Fruit fly (Drosophila melanogaster) whole organism, embryonic: Measurements from ENCODE around the gene GABPI.

ENCODE experiments used
- Awh ChIP-seq: fragments of 200-800 bp; sonication (Bioruptor generic); IDR thresholded peaks from 2 replicates; pipeline ENCODE4, ENCODE4 v1.3.6; 2022; ENCODE audit warnings: missing biosample characterization, missing genetic modification characterization
- B-H1 ChIP-seq: fragments of 200-800 bp; sonication (Bioruptor generic); IDR thresholded peaks from 3 replicates; pipeline ENCODE4 v1.3.6; 2022; ENCODE audit warnings: missing biosample characterization, missing genetic modification characterization
- CG11398 ChIP-seq: fragments of 200-800 bp; sonication (Bioruptor generic); optimal IDR thresholded peaks from 2 replicates; lab custom pipeline; 2016; ENCODE audit warnings: missing biosample characterization, missing genetic modification characterization
- CG11456 ChIP-seq: fragments of 200-800 bp; sonication (Bioruptor generic); IDR thresholded peaks from 3 replicates; pipeline ENCODE4 v1.3.6; 2022; ENCODE audit warnings: missing biosample characterization, missing genetic modification characterization
- CG11504 ChIP-seq: fragments of 200-800 bp; sonication (Bioruptor generic); optimal IDR thresholded peaks from 3 replicates; lab custom pipeline; 2019; ENCODE audit warnings: missing biosample characterization, mild to moderate bottlenecking, missing genetic modification characterization, moderate library complexity
- CG11560 ChIP-seq: fragments of 200-800 bp; sonication (Bioruptor generic); IDR thresholded peaks from 3 replicates; pipeline ENCODE4 v1.3.6; 2022; ENCODE audit warnings: missing biosample characterization, missing genetic modification characterization
- CG12219 ChIP-seq: fragments of 200-800 bp; sonication (Bioruptor generic); optimal IDR thresholded peaks from 3 replicates; lab custom pipeline; 2018; ENCODE audit warnings: missing biosample characterization, mild to moderate bottlenecking, missing genetic modification characterization
- CG1233 ChIP-seq: fragments of 200-800 bp; sonication (Bioruptor generic); optimal IDR thresholded peaks from 4 replicates; lab custom pipeline; 2018; ENCODE audit warnings: missing biosample characterization, mild to moderate bottlenecking, missing genetic modification characterization
- CG12659 ChIP-seq: fragments of 200-800 bp; sonication (Bioruptor generic); optimal IDR thresholded peaks from 3 replicates; lab custom pipeline; 2017; ENCODE audit warnings: mild to moderate bottlenecking, missing biosample characterization, missing genetic modification reagents, missing genetic modification characterization
- CG15514 ChIP-seq: fragments of 200-800 bp; sonication (Bioruptor generic); optimal IDR thresholded peaks from 3 replicates; lab custom pipeline; 2017; ENCODE audit warnings: missing biosample characterization, missing genetic modification characterization, mild to moderate bottlenecking, moderate library complexity, missing genetic modification reagents
- CG17186 ChIP-seq: fragments of 200-800 bp; sonication (Bioruptor generic); optimal IDR thresholded peaks from 3 replicates; lab custom pipeline; 2017; ENCODE audit warnings: missing biosample characterization, missing genetic modification reagents, missing genetic modification characterization
- CG2120 ChIP-seq: fragments of 200-800 bp; sonication (Bioruptor generic); optimal IDR thresholded peaks from 3 replicates; lab custom pipeline; 2016; ENCODE audit warnings: missing biosample characterization, missing genetic modification characterization
- CG2678 ChIP-seq: fragments of 200-800 bp; sonication (Bioruptor generic); optimal IDR thresholded peaks from 3 replicates; lab custom pipeline; 2019; ENCODE audit warnings: missing biosample characterization, mild to moderate bottlenecking, missing genetic modification characterization, moderate library complexity
- CG2875 ChIP-seq: fragments of 200-800 bp; sonication (Bioruptor generic); optimal IDR thresholded peaks from 2 replicates; lab custom pipeline; 2017; ENCODE audit warnings: missing biosample characterization, mild to moderate bottlenecking, missing genetic modification characterization, missing genetic modification reagents
- CG30403 ChIP-seq: fragments of 200-800 bp; sonication (Bioruptor generic); optimal IDR thresholded peaks from 3 replicates; lab custom pipeline; 2016; ENCODE audit warnings: missing biosample characterization, missing genetic modification characterization
- CG31365 ChIP-seq: fragments of 200-800 bp; sonication (Bioruptor generic); optimal IDR thresholded peaks from 2 replicates; lab custom pipeline; 2018; ENCODE audit warnings: missing biosample characterization, mild to moderate bottlenecking, missing genetic modification characterization
- CG3281 ChIP-seq: fragments of 200-800 bp; sonication (Bioruptor generic); optimal IDR thresholded peaks from 3 replicates; lab custom pipeline; 2017; ENCODE audit warnings: missing biosample characterization, mild to moderate bottlenecking, missing genetic modification characterization
- CG3407 ChIP-seq: fragments of 200-800 bp; sonication (Bioruptor generic); optimal IDR thresholded peaks from 2 replicates; lab custom pipeline; 2018; ENCODE audit warnings: missing biosample characterization, mild to moderate bottlenecking, missing genetic modification characterization
- CG34376 ChIP-seq: fragments of 200-800 bp; sonication (Bioruptor generic); optimal IDR thresholded peaks from 2 replicates; lab custom pipeline; 2018; ENCODE audit warnings: missing biosample characterization, mild to moderate bottlenecking, missing genetic modification characterization
- CG4424 ChIP-seq: fragments of 200-800 bp; sonication (Bioruptor generic); optimal IDR thresholded peaks from 3 replicates; lab custom pipeline; 2016; ENCODE audit warnings: missing biosample characterization, missing genetic modification characterization
- CG6683 ChIP-seq: fragments of 200-800 bp; sonication (Bioruptor generic); optimal IDR thresholded peaks from 2 replicates; lab custom pipeline; 2017; ENCODE audit warnings: missing biosample characterization, mild to moderate bottlenecking, missing genetic modification characterization, missing genetic modification reagents
- CG6689 ChIP-seq: fragments of 200-800 bp; sonication (Bioruptor generic); IDR thresholded peaks from 2 replicates; pipeline ENCODE4 v1.3.6; 2022; ENCODE audit warnings: missing biosample characterization, missing genetic modification characterization
- CG6854 ChIP-seq: fragments of 200-800 bp; sonication (Bioruptor generic); optimal IDR thresholded peaks from 3 replicates; lab custom pipeline; 2017; ENCODE audit warnings: missing biosample characterization, mild to moderate bottlenecking, missing genetic modification characterization
- CG7839 ChIP-seq: fragments of 200-800 bp; sonication (Bioruptor generic); optimal IDR thresholded peaks from 3 replicates; lab custom pipeline; 2018; ENCODE audit warnings: missing biosample characterization, mild to moderate bottlenecking, missing genetic modification characterization, moderate library complexity
- Dfd ChIP-seq, 2 experiments: fragments of >200 bp; optimal IDR thresholded peaks; 2 replicates each; lab custom pipeline; 2017; ENCODE audit warnings: missing biosample characterization in 2 of 2, missing genetic modification characterization in 2 of 2
- Dip2 ChIP-seq: fragments of 200-800 bp; sonication (Bioruptor generic); IDR thresholded peaks from 2 replicates; pipeline ENCODE4 v1.3.6; 2022; ENCODE audit warnings: missing biosample characterization, missing genetic modification characterization
- Fer1 ChIP-seq: fragments of 200-800 bp; sonication (Bioruptor generic); optimal IDR thresholded peaks from 2 replicates; lab custom pipeline; 2017; ENCODE audit warnings: missing biosample characterization, mild to moderate bottlenecking, missing genetic modification characterization
- Hr39 ChIP-seq: fragments of >200 bp; optimal IDR thresholded peaks from 2 replicates; lab custom pipeline; 2017
- Lpt ChIP-seq: fragments of >200 bp; optimal IDR thresholded peaks from 2 replicates; lab custom pipeline; 2018; ENCODE audit warnings: missing biosample characterization, missing genetic modification characterization
- Optix ChIP-seq: fragments of 200-800 bp; sonication (Bioruptor generic); IDR thresholded peaks from 3 replicates; pipeline ENCODE4 v1.3.6; 2022; ENCODE audit warnings: missing biosample characterization, missing genetic modification characterization
- Ptx1 ChIP-seq: fragments of 200-800 bp; sonication (Bioruptor generic); IDR thresholded peaks from 2 replicates; pipeline ENCODE4 v1.3.6; 2022; ENCODE audit warnings: missing biosample characterization, missing genetic modification characterization
- Scr ChIP-seq: fragments of 200-800 bp; sonication (Bioruptor generic); IDR thresholded peaks from 2 replicates; pipeline ENCODE4 v1.3.6; 2022; ENCODE audit warnings: missing biosample characterization, missing genetic modification characterization; ENCODE audit not compliant: partially characterized antibody
- Trl ChIP-seq, 3 experiments: fragments of >200 bp in 2 of 3; fragments of 200-800 bp in 1 of 3; sonication (Bioruptor generic) in 1 of 3; optimal IDR thresholded peaks; 2 replicates in 1 of 3; 3 replicates in 2 of 3; lab custom pipeline; 2016 to 2017; ENCODE audit warnings: missing biosample characterization in 1 of 3, missing genetic modification characterization in 1 of 3
- ase ChIP-seq: fragments of 200-800 bp; sonication (Bioruptor generic); IDR thresholded peaks from 3 replicates; pipeline ENCODE4 v1.3.6; 2022; ENCODE audit warnings: missing biosample characterization, missing genetic modification characterization
- bab2 ChIP-seq: fragments of 200-800 bp; sonication (Bioruptor generic); optimal IDR thresholded peaks from 2 replicates; lab custom pipeline; 2016; ENCODE audit warnings: missing biosample characterization, missing genetic modification characterization
- btn ChIP-seq: fragments of 200-800 bp; sonication (Bioruptor generic); optimal IDR thresholded peaks from 2 replicates; lab custom pipeline; 2016; ENCODE audit warnings: missing biosample characterization, missing genetic modification characterization
- crp ChIP-seq, 2 experiments: fragments of 200-800 bp; sonication (Bioruptor generic); optimal IDR thresholded peaks; 2 replicates in 1 of 2; 3 replicates in 1 of 2; lab custom pipeline; 2017; ENCODE audit warnings: missing biosample characterization in 2 of 2, missing genetic modification characterization in 2 of 2, mild to moderate bottlenecking in 1 of 2, moderate library complexity in 1 of 2
- dmrt11E ChIP-seq: fragments of 200-800 bp; sonication (Bioruptor generic); optimal IDR thresholded peaks from 3 replicates; lab custom pipeline; 2018; ENCODE audit warnings: missing biosample characterization, mild to moderate bottlenecking, missing genetic modification characterization, moderate library complexity
- ewg ChIP-seq: fragments of 200-800 bp; sonication (Bioruptor generic); optimal IDR thresholded peaks from 3 replicates; lab custom pipeline; 2017; ENCODE audit warnings: mild to moderate bottlenecking, missing biosample characterization, missing genetic modification reagents, missing genetic modification characterization
- gcm ChIP-seq: fragments of 200-800 bp; sonication (Bioruptor generic); optimal IDR thresholded peaks from 2 replicates; lab custom pipeline; 2019; ENCODE audit warnings: missing biosample characterization, mild to moderate bottlenecking, missing genetic modification characterization, moderate library complexity
- ham ChIP-seq: fragments of 200-800 bp; sonication (Bioruptor generic); IDR thresholded peaks from 2 replicates; pipeline ENCODE4 v1.3.6; 2022; ENCODE audit warnings: missing biosample characterization, missing genetic modification characterization
- ind ChIP-seq: fragments of 200-800 bp; sonication (Bioruptor generic); optimal IDR thresholded peaks from 3 replicates; lab custom pipeline; 2016; ENCODE audit warnings: missing biosample characterization, missing genetic modification characterization
- jigr1 ChIP-seq: fragments of 200-800 bp; sonication (Bioruptor generic); IDR thresholded peaks from 3 replicates; pipeline ENCODE4 v1.3.6; 2022; ENCODE audit warnings: missing biosample characterization, missing genetic modification characterization
- kay ChIP-seq: fragments of 200-800 bp; sonication (Bioruptor generic); optimal IDR thresholded peaks from 2 replicates; lab custom pipeline; 2016; ENCODE audit warnings: missing biosample characterization, missing genetic modification characterization
- lmd ChIP-seq: fragments of 200-800 bp; sonication (Bioruptor generic); IDR thresholded peaks from 2 replicates; pipeline ENCODE4 v1.3.6; 2022; ENCODE audit warnings: missing biosample characterization, missing genetic modification characterization
- mld ChIP-seq: fragments of 200-800 bp; sonication (Bioruptor generic); IDR thresholded peaks from 3 replicates; pipeline ENCODE4 v1.3.6; 2022; ENCODE audit warnings: missing biosample characterization, missing genetic modification characterization; ENCODE audit not compliant: partially characterized antibody
- psq ChIP-seq: fragments of 200-800 bp; sonication (Bioruptor generic); optimal IDR thresholded peaks from 2 replicates; lab custom pipeline; 2017; ENCODE audit warnings: missing biosample characterization, missing genetic modification characterization
- sens-2 ChIP-seq: fragments of 200-800 bp; sonication (Bioruptor generic); IDR thresholded peaks from 2 replicates; pipeline ENCODE4 v1.3.6; 2022; ENCODE audit warnings: missing biosample characterization, missing genetic modification characterization
- sim ChIP-seq: fragments of 200-800 bp; sonication (Bioruptor generic); IDR thresholded peaks from 2 replicates; pipeline ENCODE4 v1.3.6; 2022; ENCODE audit warnings: missing biosample characterization, missing genetic modification characterization
- zfh2 ChIP-seq: fragments of 200-800 bp; sonication (Bioruptor generic); optimal IDR thresholded peaks from 2 replicates; lab custom pipeline; 2016; ENCODE audit warnings: missing biosample characterization, missing genetic modification characterization

GABPI gene

dm6 chr2L:3055710-3056447 lies 25.5 kb downstream of the GABPI start (continued):
- TF ChIP-seq CG11456 (GFP tag; lab: Robert Waterston, UW) (no peak), CG2120 (GFP tag; lab: Kevin White, UChicago) (peak; percentile 65), mld (GFP tag; lab: Robert Waterston, UW) (no peak), dmrt11E (tag; lab: Kevin White, UChicago) (peak; percentile 10), Scr (GFP tag; lab: Robert Waterston, UW) (peak; percentile 60), CG12219 (no peak), CG6854 (GFP tag; lab: Kevin White, UChicago) (no peak), btn (GFP tag; lab: Kevin White, UChicago) (no peak), CG17186 (GFP tag; lab: Kevin White, UChicago) (no peak), ham (GFP tag; lab: Robert Waterston, UW) (no peak), CG31365 (no peak), bab2 (GFP tag; lab: Kevin White, UChicago) (peak; percentile 25), ind (GFP tag; lab: Kevin White, UChicago) (peak; percentile 52), B-H1 (GFP tag; lab: Robert Waterston, UW) (no peak), Trl (optimal IDR thresholded peaks at IDR 0.05; lab: Kevin White, UChicago) (no peak), Trl (GFP tag; optimal IDR thresholded peaks at IDR 0.05; lab: Kevin White, UChicago) (no peak), CG3407 (GFP tag; lab: Kevin White, UChicago) (no peak), CG11398 (GFP tag; lab: Kevin White, UChicago) (no peak), CG1233 (GFP tag; lab: Kevin White, UChicago) (peak; percentile 12), CG34376 (GFP tag; lab: Kevin White, UChicago) (peak; percentile 63), Lpt (no peak), Awh (GFP tag; lab: Robert Waterston, UW) (no peak), sens-2 (GFP tag; lab: Robert Waterston, UW) (no peak), CG7839 (tag; lab: Kevin White, UChicago) (peak; percentile 56), CG3281 (peak; percentile 66), Dfd (GFP tag; optimal IDR thresholded peaks at IDR 0.05; lab: Kevin White, UChicago) (no peak), Optix (no peak), CG11504 (tag; lab: Kevin White, UChicago) (peak; percentile 67), CG15514 (no peak), CG30403 (GFP tag; lab: Kevin White, UChicago) (peak; percentile 70), ewg (GFP tag; lab: Kevin White, UChicago) (no peak), CG2678 (tag; lab: Kevin White, UChicago) (peak; percentile 72), Dip2 (GFP tag; lab: Robert Waterston, UW) (no peak), jigr1 (GFP tag; lab: Robert Waterston, UW) (no peak), CG6689 (GFP tag; lab: Robert Waterston, UW) (peak; percentile 44), CG11560 (tag; lab: Robert Waterston, UW) (no peak), psq (GFP tag; lab: Kevin White, UChicago) (no peak), sim (GFP tag; lab: Robert Waterston, UW) (no peak), lmd (GFP tag; lab: Robert Waterston, UW) (peak; percentile 23; the same call in 1 of the 2 replicates), CG6683 (GFP tag; lab: Kevin White, UChicago) (no peak), CG2875 (GFP tag; lab: Kevin White, UChicago) (no peak), CG12659 (GFP tag; lab: Kevin White, UChicago) (no peak), crp (GFP tag; optimal IDR thresholded peaks at IDR 0.05; lab: Kevin White, UChicago) (peak in 1 of 2 experiments; percentile 60), gcm (GFP tag; lab: Kevin White, UChicago) (no peak), Ptx1 (GFP tag; lab: Robert Waterston, UW) (peak; percentile 52), kay (GFP tag; lab: Kevin White, UChicago) (peak; percentile 49), CG4424 (GFP tag; lab: Kevin White, UChicago) (peak; percentile 52), Fer1 (GFP tag; lab: Kevin White, UChicago) (peak; percentile 12), Hr39 (lab: Kevin White, UChicago) (no peak), ase (GFP tag; lab: Robert Waterston, UW) (no peak), zfh2 (GFP tag; lab: Kevin White, UChicago) (peak; percentile 34)
